Fruit fly (Drosophila melanogaster): ENCODE results near the gene PolG2.
A peak's percentile ranks its signal among the peaks of the same experiment; 100 is the strongest.

DNA sequence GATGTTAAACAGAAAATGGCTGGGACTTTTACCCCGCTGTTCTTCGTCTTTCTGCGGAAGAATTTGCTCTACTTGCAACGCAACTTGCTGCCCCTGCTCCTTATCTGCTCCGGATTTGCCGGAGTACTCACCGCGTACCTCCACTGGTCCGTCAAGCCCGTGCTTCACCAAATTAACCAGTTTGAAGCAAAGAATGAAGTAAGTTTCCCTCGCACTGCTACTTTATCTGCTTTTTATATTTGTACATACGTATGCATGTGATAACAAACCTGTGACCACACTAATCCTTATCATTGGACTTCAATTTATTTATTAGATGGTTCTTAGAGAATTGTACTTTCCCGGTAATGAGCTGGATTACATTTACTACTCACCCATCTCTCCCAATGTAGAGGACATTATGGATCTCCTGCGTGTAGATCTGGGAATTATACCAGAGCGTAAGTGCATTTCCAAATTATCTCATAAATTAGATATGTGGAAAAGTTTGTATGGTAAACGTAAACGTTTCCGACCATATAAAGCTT lies 48.7 kb downstream of the PolG2 start, which contains the start of gene CG16890:
- TF ChIP-seq usp (GFP tag; optimal IDR thresholded peaks at IDR 0.05) = no peak
- no peak for TF ChIP-seq ey (GFP tag; optimal IDR thresholded peaks at IDR 0.05)
- TF ChIP-seq psq (GFP tag; optimal IDR thresholded peaks at IDR 0.05) = no peak
- no peak for TF ChIP-seq Abd-B (GFP tag; optimal IDR thresholded peaks at IDR 0.05)
- no peak for TF ChIP-seq Dfd (GFP tag; optimal IDR thresholded peaks at IDR 0.05)
- no peak for TF ChIP-seq fru (GFP tag; optimal IDR thresholded peaks at IDR 0.05)
- no peak for TF ChIP-seq Jra (GFP tag; optimal IDR thresholded peaks at IDR 0.05)
- TF ChIP-seq h (GFP tag; optimal IDR thresholded peaks at IDR 0.05) = peak; percentile 44
- TF ChIP-seq dl (GFP tag; optimal IDR thresholded peaks at IDR 0.05; ENCODE audit: insufficient read depth in 1 of 2, partially characterized antibody in 2 of 2) = no peak
- TF ChIP-seq pan (optimal IDR thresholded peaks at IDR 0.05) = no peak

All from whole organism, wandering third instar larva.